Worm (Caenorhabditis elegans) whole organism, L4 larva: ENCODE data around the gene tars-1.

Experiments
- D1046.2 ChIP-seq: fragments of 200-800 bp; sonication (Bioruptor generic); IDR thresholded peaks from 2 replicates; pipeline ENCODE4 v1.3.6; 2022; ENCODE audit warnings: missing genetic modification characterization, missing compliant biosample characterization
- ZK546.5 ChIP-seq, 2 experiments: sonication (generic microtip); optimal IDR thresholded peaks; 2 replicates each; lab custom pipeline; 2017; ENCODE audit warnings: missing biosample characterization in 2 of 2, missing genetic modification characterization in 2 of 2
- dmd-8 ChIP-seq: fragments of 200-800 bp; sonication (Bioruptor generic); IDR thresholded peaks from 2 replicates; pipeline ENCODE4 v1.3.6; 2022; ENCODE audit warnings: missing genetic modification characterization, missing compliant biosample characterization
- egl-27 ChIP-seq: sonication (generic microtip); optimal IDR thresholded peaks from 3 replicates; lab custom pipeline; 2017; ENCODE audit warnings: missing biosample characterization, missing genetic modification reagents, missing genetic modification characterization
- fos-1 ChIP-seq: fragments of 150-350 bp; optimal IDR thresholded peaks from 2 replicates; lab custom pipeline; 2014; ENCODE audit warnings: missing biosample characterization, missing genetic modification characterization
- madf-5 ChIP-seq, 2 experiments: fragments of 200-800 bp; sonication (Bioruptor generic); IDR thresholded peaks; 2 replicates each; pipeline ENCODE4 v1.3.6; 2022; ENCODE audit warnings: missing compliant biosample characterization in 2 of 2, missing genetic modification characterization in 2 of 2
- nhr-11 ChIP-seq: fragments of 150-350 bp; optimal IDR thresholded peaks from 2 replicates; lab custom pipeline; 2014; ENCODE audit warnings: missing biosample characterization, missing genetic modification characterization
- pha-4 ChIP-seq, 2 experiments: fragments of 150-350 bp in 1 of 2; fragments of 200-800 bp in 1 of 2; sonication (Bioruptor generic) in 1 of 2; IDR thresholded peaks in 1 of 2; optimal IDR thresholded peaks in 1 of 2; 2 replicates each; pipeline versions ENCODE4 v1.3.6 to Lab custom; 2014 to 2022; ENCODE audit warnings: missing genetic modification characterization in 2 of 2, missing genetic modification reagents in 2 of 2, missing biosample characterization in 1 of 2, missing compliant biosample characterization in 1 of 2
- skn-1 ChIP-seq: fragments of 150-350 bp; optimal IDR thresholded peaks from 2 replicates; lab custom pipeline; 2014; ENCODE audit warnings: missing biosample characterization, missing genetic modification characterization
- unc-39 ChIP-seq: sonication (generic microtip); optimal IDR thresholded peaks from 2 replicates; lab custom pipeline; 2017; ENCODE audit warnings: missing biosample characterization, missing genetic modification characterization
- ztf-11 ChIP-seq: fragments of 150-350 bp; optimal IDR thresholded peaks from 2 replicates; lab custom pipeline; 2014; ENCODE audit warnings: missing biosample characterization, missing genetic modification characterization

- no peak for TF ChIP-seq ztf-11
- no peak for TF ChIP-seq madf-5 (GFP tag; IDR thresholded peaks at IDR 0.05; lab: Robert Waterston, UW)
- no peak for TF ChIP-seq dmd-8 (GFP tag; lab: Robert Waterston, UW)
- no peak for TF ChIP-seq pha-4 (GFP tag; IDR thresholded peaks at IDR 0.05; lab: Robert Waterston, UW)
- no peak for TF ChIP-seq pha-4 (tag; optimal IDR thresholded peaks at IDR 0.05; lab: Kevin White, UChicago)
- TF ChIP-seq fos-1 (tag; lab: Kevin White, UChicago) = no peak
- TF ChIP-seq egl-27 (tag; lab: Kevin White, UChicago) = no peak
- no peak for TF ChIP-seq skn-1 (tag; lab: Kevin White, UChicago)
- no peak for TF ChIP-seq nhr-11
- no peak for TF ChIP-seq unc-39
- no peak for TF ChIP-seq D1046.2
- no peak for TF ChIP-seq ZK546.5 (tag; optimal IDR thresholded peaks at IDR 0.05; lab: Kevin White, UChicago)
Observed at ce11 chrII:11658854-11659253, 36.6 kb downstream of the tars-1 start.
